Worm (Caenorhabditis elegans): ENCODE results near the gene Y39A1A.18.

ce11 chrIII:10694294-10694693, at the start of gene Y39A1A.18, which contains the start of gene fmo-3:
- TF ChIP-seq tbx-9 (tag; optimal IDR thresholded peaks at IDR 0.05; ENCODE audit: borderline replicate concordance) (no peak), pha-4 (tag; optimal IDR thresholded peaks at IDR 0.05) (no peak), efl-1 (GFP tag; optimal IDR thresholded peaks at IDR 0.05) (no peak), unc-130 (GFP tag; optimal IDR thresholded peaks at IDR 0.05) (no peak), K11D2.4 (GFP tag; IDR thresholded peaks at IDR 0.05) (no peak), ama-1 (optimal IDR thresholded peaks at IDR 0.05) (no peak), ama-1 (GFP tag; optimal IDR thresholded peaks at IDR 0.05) (no peak), sdz-38 (tag; optimal IDR thresholded peaks at IDR 0.05) (no peak), nhr-120 (GFP tag; IDR thresholded peaks at IDR 0.05) (no peak), athp-1 (tag; optimal IDR thresholded peaks at IDR 0.05) (no peak)
